Worm (Caenorhabditis elegans) whole organism, L2 larva: ENCODE results near the gene str-27.

Source experiments
- C34F6.9 ChIP-seq: fragments of 150-350 bp; optimal IDR thresholded peaks from 2 replicates; lab custom pipeline; 2014; ENCODE audit warnings: missing biosample characterization, missing genetic modification characterization
- F13H6.1 ChIP-seq: sonication (generic microtip); optimal IDR thresholded peaks from 2 replicates; lab custom pipeline; 2016; ENCODE audit warnings: missing genetic modification characterization, missing compliant biosample characterization
- R02D3.7 ChIP-seq: fragments of 150-350 bp; optimal IDR thresholded peaks from 2 replicates; lab custom pipeline; 2014; ENCODE audit warnings: missing biosample characterization, missing genetic modification characterization
- ZK546.5 ChIP-seq: sonication (generic microtip); optimal IDR thresholded peaks from 2 replicates; lab custom pipeline; 2017; ENCODE audit warnings: missing biosample characterization, missing genetic modification characterization
- aly-2 ChIP-seq: fragments of 150-350 bp; optimal IDR thresholded peaks from 2 replicates; lab custom pipeline; 2014; ENCODE audit warnings: missing biosample characterization, missing genetic modification characterization
- ama-1 ChIP-seq: fragments of 150-350 bp; optimal IDR thresholded peaks from 2 replicates; lab custom pipeline; 2018; ENCODE audit warnings: inconsistent platforms
- blmp-1 ChIP-seq: sonication (generic microtip); optimal IDR thresholded peaks from 2 replicates; lab custom pipeline; 2017; ENCODE audit warnings: missing genetic modification characterization, mild to moderate bottlenecking, missing compliant biosample characterization, antibody characterized with exemption, moderate library complexity; ENCODE audit not compliant: insufficient read depth
- ceh-16 ChIP-seq: fragments of 150-350 bp; optimal IDR thresholded peaks from 2 replicates; lab custom pipeline; 2014; ENCODE audit warnings: missing biosample characterization, missing genetic modification characterization
- ceh-82 ChIP-seq: fragments of 150-350 bp; optimal IDR thresholded peaks from 2 replicates; lab custom pipeline; 2014; ENCODE audit warnings: missing biosample characterization, missing genetic modification characterization
- crh-2 ChIP-seq: sonication (generic microtip); optimal IDR thresholded peaks from 2 replicates; lab custom pipeline; 2017; ENCODE audit warnings: missing biosample characterization, missing genetic modification characterization
- dmd-4 ChIP-seq: sonication (generic microtip); optimal IDR thresholded peaks from 2 replicates; lab custom pipeline; 2017; ENCODE audit warnings: missing biosample characterization, missing genetic modification characterization
- egl-27 ChIP-seq: sonication (generic microtip); optimal IDR thresholded peaks from 3 replicates; lab custom pipeline; 2017; ENCODE audit warnings: missing biosample characterization, missing genetic modification reagents, missing genetic modification characterization
- elt-1 ChIP-seq: fragments of 150-350 bp; optimal IDR thresholded peaks from 2 replicates; lab custom pipeline; 2014; ENCODE audit warnings: missing biosample characterization, missing genetic modification characterization
- elt-3 ChIP-seq: sonication (generic microtip); optimal IDR thresholded peaks from 2 replicates; lab custom pipeline; 2017; ENCODE audit warnings: missing biosample characterization, missing genetic modification characterization
- fos-1 ChIP-seq: fragments of 150-350 bp; optimal IDR thresholded peaks from 2 replicates; lab custom pipeline; 2014; ENCODE audit warnings: missing biosample characterization, missing genetic modification characterization
- gmeb-1 ChIP-seq: fragments of 150-350 bp; optimal IDR thresholded peaks from 2 replicates; lab custom pipeline; 2014; ENCODE audit warnings: missing biosample characterization, missing genetic modification characterization
- lin-11 ChIP-seq: fragments of 150-350 bp; sonication (generic microtip); optimal IDR thresholded peaks from 2 replicates; lab custom pipeline; 2014; ENCODE audit warnings: missing biosample characterization, missing genetic modification characterization, inconsistent platforms, mixed read lengths
- lin-13 ChIP-seq: fragments of 150-350 bp; optimal IDR thresholded peaks from 2 replicates; lab custom pipeline; 2014; ENCODE audit warnings: missing biosample characterization, missing genetic modification reagents, missing genetic modification characterization
- lsy-2 ChIP-seq, 2 experiments: fragments of 150-350 bp in 1 of 2; sonication (generic microtip) in 1 of 2; optimal IDR thresholded peaks; 2 replicates each; lab custom pipeline; 2014 to 2017; ENCODE audit warnings: missing biosample characterization in 2 of 2, missing genetic modification characterization in 2 of 2
- mab-5 ChIP-seq: fragments of 150-350 bp; optimal IDR thresholded peaks from 2 replicates; lab custom pipeline; 2014; ENCODE audit warnings: missing biosample characterization, missing genetic modification characterization
- mbf-1 ChIP-seq: sonication (generic microtip); optimal IDR thresholded peaks from 2 replicates; lab custom pipeline; 2017; ENCODE audit warnings: missing biosample characterization, missing genetic modification characterization
- mdl-1 ChIP-seq, 2 experiments: fragments of 150-350 bp in 1 of 2; sonication (generic microtip) in 1 of 2; optimal IDR thresholded peaks; 2 replicates each; lab custom pipeline; 2017; ENCODE audit warnings: missing biosample characterization in 2 of 2, missing genetic modification characterization in 2 of 2
- nhr-12 ChIP-seq: fragments of 150-350 bp; optimal IDR thresholded peaks from 2 replicates; lab custom pipeline; 2014; ENCODE audit warnings: missing biosample characterization, missing genetic modification characterization
- nhr-129 ChIP-seq: fragments of 150-350 bp; optimal IDR thresholded peaks from 2 replicates; lab custom pipeline; 2014; ENCODE audit warnings: missing biosample characterization, missing genetic modification characterization
- nhr-237 ChIP-seq: fragments of 150-350 bp; optimal IDR thresholded peaks from 2 replicates; lab custom pipeline; 2014; ENCODE audit warnings: missing biosample characterization, missing genetic modification characterization
- nhr-25 ChIP-seq: fragments of 150-350 bp; sonication (generic microtip); optimal IDR thresholded peaks from 3 replicates; lab custom pipeline; 2014; ENCODE audit warnings: missing biosample characterization, missing genetic modification characterization
- nhr-77 ChIP-seq: fragments of 150-350 bp; optimal IDR thresholded peaks from 2 replicates; lab custom pipeline; 2014; ENCODE audit warnings: missing biosample characterization, missing genetic modification characterization
- peb-1 ChIP-seq: fragments of 150-350 bp; optimal IDR thresholded peaks from 2 replicates; lab custom pipeline; 2014; ENCODE audit warnings: missing biosample characterization, missing genetic modification characterization
- sem-4 ChIP-seq: fragments of 150-350 bp; optimal IDR thresholded peaks from 2 replicates; lab custom pipeline; 2014; ENCODE audit warnings: missing biosample characterization, missing genetic modification reagents, missing genetic modification characterization
- skn-1 ChIP-seq: sonication (generic microtip); optimal IDR thresholded peaks from 2 replicates; lab custom pipeline; 2017; ENCODE audit warnings: missing biosample characterization, missing genetic modification characterization
- snpc-4 ChIP-seq: fragments of 150-350 bp; optimal IDR thresholded peaks from 2 replicates; lab custom pipeline; 2014; ENCODE audit warnings: missing biosample characterization, missing genetic modification characterization
- unc-39 ChIP-seq: fragments of 150-350 bp; optimal IDR thresholded peaks from 2 replicates; lab custom pipeline; 2014; ENCODE audit warnings: missing biosample characterization, missing genetic modification characterization
- unc-55 ChIP-seq: fragments of 150-350 bp; sonication (generic microtip); optimal IDR thresholded peaks from 3 replicates; lab custom pipeline; 2014; ENCODE audit warnings: missing biosample characterization, missing genetic modification reagents, missing genetic modification characterization
- unc-62 ChIP-seq: fragments of 150-350 bp; optimal IDR thresholded peaks from 2 replicates; lab custom pipeline; 2014; ENCODE audit warnings: missing biosample characterization, missing genetic modification reagents, missing genetic modification characterization
- ztf-11 ChIP-seq: sonication (generic microtip); optimal IDR thresholded peaks from 2 replicates; lab custom pipeline; 2017; ENCODE audit warnings: missing biosample characterization, missing genetic modification characterization
- ztf-4 ChIP-seq: fragments of 150-350 bp; optimal IDR thresholded peaks from 2 replicates; lab custom pipeline; 2014; ENCODE audit warnings: missing biosample characterization, missing genetic modification characterization

Gene str-27

ce11 chrV:15716679-15717078 lies 18.9 kb downstream of the str-27 start, which contains the start of gene Y6E2A.4:
Gene Y6E2A.4, minus strand, starts transcription at chrV:15716779.
- TF ChIP-seq mbf-1 (tag; lab: Kevin White, UChicago) (no peak), ZK546.5 (tag; lab: Kevin White, UChicago) (no peak), nhr-237 (tag; lab: Kevin White, UChicago) (no peak), skn-1 (tag; lab: Kevin White, UChicago) (no peak), elt-3 (tag; lab: Kevin White, UChicago) (no peak), ceh-16 (no peak), gmeb-1 (tag; lab: Kevin White, UChicago) (no peak), ama-1 (lab: Kevin White, UChicago) (no peak), ztf-4 (tag; lab: Kevin White, UChicago) (no peak), ceh-82 (no peak), peb-1 (tag; lab: Kevin White, UChicago) (no peak), nhr-12 (tag; lab: Kevin White, UChicago) (no peak), aly-2 (tag; lab: Kevin White, UChicago) (no peak), blmp-1 (no peak)

- TF ChIP-seq unc-55 (GFP tag; lab: Kevin White, UChicago) (no peak), peb-1 (tag; lab: Kevin White, UChicago) (no peak), mab-5 (no peak), unc-62 (no peak), lin-11 (tag; lab: Kevin White, UChicago) (no peak), F13H6.1 (tag; lab: Kevin White, UChicago) (no peak), nhr-25 (tag; lab: Kevin White, UChicago) (no peak), gmeb-1 (tag; lab: Kevin White, UChicago) (no peak), ama-1 (lab: Kevin White, UChicago) (no peak), mdl-1 (tag; optimal IDR thresholded peaks at IDR 0.05; lab: Kevin White, UChicago) (no peak), blmp-1 (no peak), R02D3.7 (tag; lab: Kevin White, UChicago) (no peak), fos-1 (tag; lab: Kevin White, UChicago) (no peak), snpc-4 (tag; lab: Kevin White, UChicago) (no peak), lsy-2 (tag; optimal IDR thresholded peaks at IDR 0.05; lab: Kevin White, UChicago) (no peak), nhr-237 (tag; lab: Kevin White, UChicago) (no peak), elt-1 (tag; lab: Kevin White, UChicago) (no peak), C34F6.9 (tag; lab: Kevin White, UChicago) (no peak), ceh-82 (no peak), ceh-16 (no peak)
Measured at ce11 chrV:15715636-15716035, 20.0 kb downstream of the str-27 start.

DNA sequence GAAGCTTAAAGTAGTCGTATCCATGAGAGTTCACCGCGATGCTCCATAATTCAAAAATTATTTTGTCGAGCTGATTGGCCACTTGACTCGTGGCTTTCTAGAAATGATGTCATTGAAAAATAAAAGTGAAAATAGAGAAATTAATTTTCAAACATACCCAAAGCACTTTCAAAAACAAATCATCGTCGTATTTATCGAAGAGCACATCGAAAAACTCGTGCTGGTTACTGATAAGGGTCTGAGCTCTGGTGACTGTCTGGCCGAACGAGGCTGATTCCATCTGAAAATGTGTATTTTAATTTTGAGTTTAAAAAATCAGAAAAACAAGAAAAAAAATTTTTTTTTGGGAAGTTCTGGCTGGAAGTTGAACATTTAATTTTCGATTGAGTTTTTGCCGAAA lies 23.2 kb downstream of the str-27 start:
- no peak for TF ChIP-seq mdl-1 (tag; optimal IDR thresholded peaks at IDR 0.05; lab: Kevin White, UChicago)
- no peak for TF ChIP-seq nhr-129 (tag; lab: Kevin White, UChicago)
- no peak for TF ChIP-seq unc-39
- TF ChIP-seq ztf-11 (tag; lab: Kevin White, UChicago), result no peak
- TF ChIP-seq dmd-4 (tag; lab: Kevin White, UChicago), result no peak
- no peak for TF ChIP-seq ceh-82
- TF ChIP-seq nhr-12 (tag; lab: Kevin White, UChicago), result no peak
- no peak for TF ChIP-seq gmeb-1 (tag; lab: Kevin White, UChicago)
- no peak for TF ChIP-seq egl-27 (tag; lab: Kevin White, UChicago)
- no peak for TF ChIP-seq crh-2 (tag; lab: Kevin White, UChicago)
- TF ChIP-seq snpc-4 (tag; lab: Kevin White, UChicago), result no peak

DNA sequence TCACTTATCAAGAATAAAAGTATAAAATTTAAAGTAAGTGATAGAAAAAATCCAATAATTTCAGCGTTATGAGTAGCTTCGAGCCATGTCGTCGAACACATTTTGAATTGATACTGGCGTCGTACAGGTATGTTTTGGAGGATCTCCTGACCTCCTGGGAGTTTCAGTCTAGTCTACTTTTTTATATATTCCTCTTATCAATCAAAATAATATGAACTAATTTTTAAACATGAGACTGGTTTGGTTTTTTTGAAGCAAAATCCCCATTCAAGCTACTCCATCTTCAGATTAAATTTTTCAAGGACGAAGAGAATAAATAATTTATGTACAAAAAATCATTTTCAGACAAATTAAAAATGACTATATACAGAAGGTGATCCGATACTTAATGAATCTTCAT lies 23.7 kb downstream of the str-27 start, which contains the start of gene str-101:
Gene str-101 (minus strand): TSS at position 101 of the 400 bp plus-strand sequence.
- TF ChIP-seq sem-4 (tag; lab: Kevin White, UChicago) (no peak), mbf-1 (tag; lab: Kevin White, UChicago) (no peak), ZK546.5 (tag; lab: Kevin White, UChicago) (no peak), ama-1 (lab: Kevin White, UChicago) (no peak), mdl-1 (tag; optimal IDR thresholded peaks at IDR 0.05; lab: Kevin White, UChicago) (no peak), dmd-4 (tag; lab: Kevin White, UChicago) (no peak), C34F6.9 (tag; lab: Kevin White, UChicago) (no peak), lin-13 (no peak), unc-55 (GFP tag; lab: Kevin White, UChicago) (no peak), elt-3 (tag; lab: Kevin White, UChicago) (no peak), skn-1 (tag; lab: Kevin White, UChicago) (no peak), unc-39 (no peak), nhr-77 (tag; lab: Kevin White, UChicago) (no peak), blmp-1 (no peak), lsy-2 (tag; optimal IDR thresholded peaks at IDR 0.05; lab: Kevin White, UChicago) (no peak), nhr-25 (tag; lab: Kevin White, UChicago) (no peak)
- TF ChIP-seq, all 48 proteins: peak for 0
